Fruit fly (Drosophila melanogaster): Measurements from ENCODE around the gene vanin-like.
A peak's percentile ranks its signal among the peaks of the same experiment; 100 is the strongest.

The vanin-like gene

dm6 chrX:6224225-6225190, 22.1 kb upstream of the vanin-like start, which contains the start of gene sqh (continued):
- peak; percentile 84 for TF ChIP-seq caup (GFP tag; optimal IDR thresholded peaks at IDR 0.05; ENCODE audit: severe bottlenecking)
- no peak for TF ChIP-seq CG7745 (tag; optimal IDR thresholded peaks at IDR 0.05)
- TF ChIP-seq CG1024 (GFP tag; IDR thresholded peaks at IDR 0.05): peak; percentile 38; the same call in 1 of the 2 replicates
- no peak for TF ChIP-seq pita (GFP tag; optimal IDR thresholded peaks at IDR 0.05)
- TF ChIP-seq bcd (GFP tag; optimal IDR thresholded peaks at IDR 0.05): peak; percentile 92
- TF ChIP-seq Trl (optimal IDR thresholded peaks at IDR 0.05): peak; percentile 36 to 49
- TF ChIP-seq Trl (GFP tag; optimal IDR thresholded peaks at IDR 0.05): peak; percentile 26
- TF ChIP-seq Taf1 (GFP tag; IDR thresholded peaks at IDR 0.05): peak; percentile 81; the same call in 1 of the 2 replicates
- TF ChIP-seq CG15601 (tag; optimal IDR thresholded peaks at IDR 0.05): peak; percentile 78
- peak; percentile 89 for TF ChIP-seq CG30403 (GFP tag; optimal IDR thresholded peaks at IDR 0.05)
- TF ChIP-seq Doc2 (GFP tag; IDR thresholded peaks at IDR 0.05): peak; percentile 44; the same call in 1 of the 2 replicates
- TF ChIP-seq MESR4 (GFP tag; optimal IDR thresholded peaks at IDR 0.05): peak; percentile 83
- TF ChIP-seq Myb (GFP tag; optimal IDR thresholded peaks at IDR 0.05): peak; percentile 2
- peak; percentile 85 for TF ChIP-seq esg (GFP tag; conservative IDR thresholded peaks at IDR 0.05)
- peak; percentile 51 for TF ChIP-seq CG13123 (GFP tag; optimal IDR thresholded peaks at IDR 0.05)
- peak; percentile 82 for TF ChIP-seq CG17359 (tag; optimal IDR thresholded peaks at IDR 0.05)
- peak; percentile 46 for TF ChIP-seq disco-r (GFP tag; optimal IDR thresholded peaks at IDR 0.05)
- peak; percentile 91 for TF ChIP-seq CG8924 (tag; optimal IDR thresholded peaks at IDR 0.05)
- TF ChIP-seq Opbp (GFP tag; IDR thresholded peaks at IDR 0.05; ENCODE audit: partially characterized antibody): no peak
- peak; percentile 56; the same call in 1 of the 2 replicates for TF ChIP-seq aop (GFP tag; IDR thresholded peaks at IDR 0.05)
- TF ChIP-seq CG1602 (GFP tag; optimal IDR thresholded peaks at IDR 0.05): peak; percentile 68
- TF ChIP-seq CG7963 (GFP tag; IDR thresholded peaks at IDR 0.05; ENCODE audit: partially characterized antibody): no peak
- TF ChIP-seq chinmo (GFP tag; IDR thresholded peaks at IDR 0.05; ENCODE audit: partially characterized antibody): peak; percentile 77; the same call in 1 of the 4 replicates
- TF ChIP-seq CG4424 (GFP tag; optimal IDR thresholded peaks at IDR 0.05): peak; percentile 78
- no peak for TF ChIP-seq CG14965 (GFP tag; optimal IDR thresholded peaks at IDR 0.05; ENCODE audit: borderline replicate concordance)
- no peak for TF ChIP-seq ato (GFP tag; IDR thresholded peaks at IDR 0.05; ENCODE audit: partially characterized antibody)
- TF ChIP-seq CG11456 (GFP tag; IDR thresholded peaks at IDR 0.05): peak; percentile 89
- TF ChIP-seq gce (GFP tag; IDR thresholded peaks at IDR 0.05): peak; percentile 57; the same call in 2 of the 3 replicates
- TF ChIP-seq D19B (GFP tag; optimal IDR thresholded peaks at IDR 0.05): peak; percentile 67
- no peak for TF ChIP-seq CG9876 (GFP tag; optimal IDR thresholded peaks at IDR 0.05)
- peak; percentile 77 for TF ChIP-seq ssp (GFP tag; IDR thresholded peaks at IDR 0.05)
- peak; percentile 92 for TF ChIP-seq Drgx (GFP tag; IDR thresholded peaks at IDR 0.05)
- no peak for TF ChIP-seq pb (GFP tag; optimal IDR thresholded peaks at IDR 0.05)
- no peak for TF ChIP-seq p53 (GFP tag; optimal IDR thresholded peaks at IDR 0.05)

dm6 chrX:6219845-6220345, 17.5 kb upstream of the vanin-like start, which contains the start of gene Efr:
Efr (plus strand) TSS chrX:6219957.
- TF ChIP-seq CG12219 (GFP tag; optimal IDR thresholded peaks at IDR 0.05) (no peak), CG4404 (GFP tag; IDR thresholded peaks at IDR 0.05) (no peak), bab2 (GFP tag; optimal IDR thresholded peaks at IDR 0.05) (no peak), Adf1 (GFP tag; IDR thresholded peaks at IDR 0.05) (peak; percentile 59), Atf-2 (GFP tag; optimal IDR thresholded peaks at IDR 0.05) (no peak), Antp (GFP tag; optimal IDR thresholded peaks at IDR 0.05) (no peak), CG6654 (GFP tag; optimal IDR thresholded peaks at IDR 0.05) (no peak), sr (GFP tag; IDR thresholded peaks at IDR 0.05) (no peak), Hr3 (GFP tag; optimal IDR thresholded peaks at IDR 0.05) (no peak), kni (GFP tag; optimal IDR thresholded peaks at IDR 0.05) (peak; percentile 55), CG15479 (GFP tag; optimal IDR thresholded peaks at IDR 0.05) (peak; percentile 10), gem (tag; optimal IDR thresholded peaks at IDR 0.05) (no peak), Med (GFP tag) (no peak), Blimp-1 (GFP tag; optimal IDR thresholded peaks at IDR 0.05) (no peak), gfzf (GFP tag; optimal IDR thresholded peaks at IDR 0.05) (peak; percentile 59), CG30431 (GFP tag; optimal IDR thresholded peaks at IDR 0.05) (no peak)
